Worm (Caenorhabditis elegans): ENCODE results near the gene oat-1.

The oat-1 gene

DNA sequence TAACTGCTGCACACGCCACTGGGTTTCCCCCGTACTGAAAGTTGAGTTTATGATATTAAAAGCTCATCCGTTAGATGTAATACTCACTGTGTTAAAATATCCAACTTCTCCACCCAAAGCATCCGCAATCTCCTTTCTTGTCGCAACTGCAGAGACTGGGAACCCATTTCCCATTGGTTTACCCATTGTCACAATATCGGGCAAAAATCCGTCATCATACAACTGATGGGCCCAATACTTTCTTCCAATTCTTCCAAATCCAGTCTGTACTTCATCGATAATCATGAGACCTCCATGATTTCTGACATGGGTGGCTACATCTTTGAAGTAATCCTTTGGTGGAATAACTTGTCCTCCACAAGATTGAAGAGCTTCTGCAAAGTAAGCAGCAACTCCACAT, 22.5 kb downstream of the oat-1 start:
- TF ChIP-seq aptf-3 (GFP tag; IDR thresholded peaks at IDR 0.05) = no peak
- TF ChIP-seq unc-130 (GFP tag; optimal IDR thresholded peaks at IDR 0.05) = no peak
- no peak for TF ChIP-seq sdz-38 (tag; optimal IDR thresholded peaks at IDR 0.05)
- no peak for TF ChIP-seq lsl-1 (GFP tag; optimal IDR thresholded peaks at IDR 0.05)
- TF ChIP-seq athp-1 (tag; optimal IDR thresholded peaks at IDR 0.05) = no peak
- TF ChIP-seq D2030.7 (GFP tag; IDR thresholded peaks at IDR 0.05) = no peak

DNA sequence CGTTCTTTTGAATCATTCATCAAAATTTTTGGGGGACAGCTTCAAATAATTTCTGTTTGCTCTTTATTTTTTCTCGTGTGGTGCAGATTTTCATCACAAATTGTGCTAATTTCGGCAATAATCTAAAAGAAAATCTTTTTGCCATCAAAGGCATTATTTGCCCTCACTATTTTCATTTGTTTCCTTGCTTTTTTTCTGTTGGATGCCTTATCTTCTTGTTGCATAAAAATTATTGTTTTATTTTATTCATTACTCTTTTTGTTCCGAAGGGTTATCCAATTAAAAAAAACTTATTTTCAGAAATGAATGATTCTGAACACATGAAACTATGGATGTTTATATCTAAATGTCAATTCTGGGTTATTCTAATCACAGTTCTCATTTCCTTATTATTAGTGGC, 25.5 kb downstream of the oat-1 start, which contains the start of gene T01B11.1:
TSS of gene T01B11.1 (plus strand) at position 301 of the 400 bp plus-strand sequence.
- TF ChIP-seq F57A8.1 (GFP tag; optimal IDR thresholded peaks at IDR 0.05) = no peak
- no peak for TF ChIP-seq him-1 (tag; optimal IDR thresholded peaks at IDR 0.05)
- TF ChIP-seq Y67H2A.10 (GFP tag; conservative IDR thresholded peaks at IDR 0.05) = no peak
- TF ChIP-seq unc-130 (GFP tag; optimal IDR thresholded peaks at IDR 0.05) = no peak
- no peak for TF ChIP-seq B0261.1 (tag; optimal IDR thresholded peaks at IDR 0.05)
- no peak for TF ChIP-seq gei-17 (GFP tag; optimal IDR thresholded peaks at IDR 0.05)
- TF ChIP-seq hmg-1.2 (GFP tag; IDR thresholded peaks at IDR 0.05) = no peak
- TF ChIP-seq bed-2 (GFP tag; IDR thresholded peaks at IDR 0.05) = no peak
- no peak for TF ChIP-seq ceh-79 (tag; optimal IDR thresholded peaks at IDR 0.05)
- TF ChIP-seq attf-3 (GFP tag; conservative IDR thresholded peaks at IDR 0.05) = no peak
- TF ChIP-seq hrde-1 (tag; optimal IDR thresholded peaks at IDR 0.05; ENCODE audit: borderline replicate concordance) = no peak
- no peak for TF ChIP-seq let-607 (tag; optimal IDR thresholded peaks at IDR 0.05)
- no peak for TF ChIP-seq F55B11.4 (tag; optimal IDR thresholded peaks at IDR 0.05; ENCODE audit: borderline replicate concordance, insufficient read depth)
- TF ChIP-seq C06A6.2 (GFP tag; conservative IDR thresholded peaks at IDR 0.05) = no peak
- TF ChIP-seq F23B12.7 (tag; optimal IDR thresholded peaks at IDR 0.05; ENCODE audit: insufficient read depth) = no peak

DNA sequence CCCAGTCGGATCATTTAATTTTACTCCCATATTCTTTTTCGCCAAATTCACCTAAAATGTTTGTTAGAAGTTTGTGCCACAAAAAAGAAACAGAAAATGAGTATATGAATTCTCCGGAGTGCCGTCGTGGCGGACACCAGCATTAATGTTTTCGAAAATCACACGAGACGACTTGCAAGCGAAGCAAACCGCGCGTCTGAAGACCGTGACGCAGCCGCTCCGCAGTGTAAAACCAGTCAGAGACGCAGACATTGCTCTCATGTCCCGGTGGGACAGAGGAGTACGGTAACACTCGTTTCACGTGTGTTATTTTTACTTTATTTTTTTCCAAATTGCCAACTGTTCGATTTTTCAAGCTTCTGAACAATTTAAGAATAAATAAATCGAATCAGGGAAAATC, 39.7 kb downstream of the oat-1 start, which contains the start of the genes T26A8.4 and pdtf-1:
TSS of gene T26A8.4 (minus strand) at position 185 of the 400 bp plus-strand sequence.
TSS of gene pdtf-1 (plus strand) at position 330 of the 400 bp plus-strand sequence.
- no peak for TF ChIP-seq egl-18 (GFP tag; IDR thresholded peaks at IDR 0.05)
- TF ChIP-seq Y79H2A.3 (GFP tag; conservative IDR thresholded peaks at IDR 0.05) = peak; percentile 72
- peak; percentile 76 for TF ChIP-seq K11D2.4 (GFP tag; IDR thresholded peaks at IDR 0.05)
- TF ChIP-seq attf-6 (GFP tag; IDR thresholded peaks at IDR 0.05) = no peak; the same call in 1 of the 2 replicates
- TF ChIP-seq lsl-1 (GFP tag; optimal IDR thresholded peaks at IDR 0.05) = peak; percentile 96
- no peak for TF ChIP-seq xnd-1 (tag; optimal IDR thresholded peaks at IDR 0.05)
- TF ChIP-seq ztf-26 (tag; optimal IDR thresholded peaks at IDR 0.05) = peak; percentile 20
- no peak for TF ChIP-seq ccch-3 (GFP tag; optimal IDR thresholded peaks at IDR 0.05)
- no peak for TF ChIP-seq ets-4 (GFP tag; optimal IDR thresholded peaks at IDR 0.05)
- 0 out of 2 replicates have a peak, but pooled peaks have one; percentile 34 for TF ChIP-seq lin-26 (GFP tag; IDR thresholded peaks at IDR 0.05)
- no peak for TF ChIP-seq athp-1 (tag; optimal IDR thresholded peaks at IDR 0.05)
- no peak for TF ChIP-seq F57C9.4 (tag; optimal IDR thresholded peaks at IDR 0.05)
- peak; percentile 72 for TF ChIP-seq attf-5 (GFP tag; optimal IDR thresholded peaks at IDR 0.05)
- peak; percentile 26 for TF ChIP-seq atf-7 (tag; optimal IDR thresholded peaks at IDR 0.05)
- TF ChIP-seq madf-8 (GFP tag; conservative IDR thresholded peaks at IDR 0.05) = peak; percentile 54
- no peak for TF ChIP-seq B0261.1 (tag; optimal IDR thresholded peaks at IDR 0.05)
- no peak for TF ChIP-seq F39B2.1 (GFP tag; IDR thresholded peaks at IDR 0.05)
- TF ChIP-seq egl-44 (GFP tag; IDR thresholded peaks at IDR 0.05) = peak; percentile 80
- peak; percentile 65; the same call in 1 of the 2 replicates for TF ChIP-seq B0336.3 (GFP tag; IDR thresholded peaks at IDR 0.05)
- TF ChIP-seq aptf-3 (GFP tag; IDR thresholded peaks at IDR 0.05) = no peak
- peak; percentile 89 for TF ChIP-seq ceh-91 (GFP tag; IDR thresholded peaks at IDR 0.05)
- 0 out of 2 replicates have a peak, but pooled peaks have one; percentile 28 for TF ChIP-seq ztf-6 (GFP tag; IDR thresholded peaks at IDR 0.05)
- TF ChIP-seq lin-54 (GFP tag; optimal IDR thresholded peaks at IDR 0.05) = peak; percentile 83
- peak; percentile 12 for TF ChIP-seq nhr-80 (tag; optimal IDR thresholded peaks at IDR 0.05)
- TF ChIP-seq hmg-20 (GFP tag; IDR thresholded peaks at IDR 0.05) = no peak
- peak; percentile 6 for TF ChIP-seq F52B5.7 (tag; optimal IDR thresholded peaks at IDR 0.05)
- no peak for TF ChIP-seq F55B11.4 (tag; optimal IDR thresholded peaks at IDR 0.05; ENCODE audit: borderline replicate concordance, insufficient read depth)
- TF ChIP-seq F10E7.11 (tag; optimal IDR thresholded peaks at IDR 0.05) = no peak
- no peak for TF ChIP-seq sdz-38 (tag; optimal IDR thresholded peaks at IDR 0.05)
- no peak for TF ChIP-seq fkh-3 (tag; optimal IDR thresholded peaks at IDR 0.05)
- peak; percentile 91 for TF ChIP-seq F49E8.2 (tag; optimal IDR thresholded peaks at IDR 0.05; ENCODE audit: insufficient read depth)

Measured in whole organism, young adult.